Fruit fly (Drosophila melanogaster) whole organism, adult: ENCODE results near the gene Rhp.

Experiments used
- CG14711 ChIP-seq: fragments of 200-800 bp; sonication (Bioruptor generic); optimal IDR thresholded peaks from 2 replicates; lab custom pipeline; 2018; ENCODE audit warnings: missing biosample characterization, mild to moderate bottlenecking, missing genetic modification characterization, moderate library complexity
- Crg-1 ChIP-seq: fragments of 200-800 bp; sonication (Bioruptor generic); optimal IDR thresholded peaks from 2 replicates; lab custom pipeline; 2016; ENCODE audit warnings: missing biosample characterization, missing genetic modification characterization
- Hr96 ChIP-seq: fragments of 200-800 bp; sonication (Bioruptor generic); optimal IDR thresholded peaks from 2 replicates; lab custom pipeline; 2016; ENCODE audit warnings: missing biosample characterization, missing genetic modification characterization
- kay ChIP-seq: fragments of 200-800 bp; sonication (Bioruptor generic); peaks from one replicate; lab custom pipeline; 2016; ENCODE audit warnings: missing biosample characterization, missing genetic modification characterization, borderline replicate concordance

- TF ChIP-seq Hr96 (GFP tag; lab: Kevin White, UChicago), result no peak
- TF ChIP-seq kay (GFP tag; lab: Kevin White, UChicago), result no peak
- TF ChIP-seq CG14711 (tag; lab: Kevin White, UChicago), result no peak
- no peak for TF ChIP-seq Crg-1 (GFP tag; lab: Kevin White, UChicago)
Observed at dm6 chrX:15817823-15818222, 29.1 kb downstream of the Rhp start.
